Worm (Caenorhabditis elegans) whole organism, L2 larva: ENCODE measurements around the gene F55A11.11.

Source experiments
- C34F6.9 ChIP-seq: fragments of 150-350 bp; optimal IDR thresholded peaks from 2 replicates; lab custom pipeline; 2014; ENCODE audit warnings: missing biosample characterization, missing genetic modification characterization
- R02D3.7 ChIP-seq: fragments of 150-350 bp; optimal IDR thresholded peaks from 2 replicates; lab custom pipeline; 2014; ENCODE audit warnings: missing biosample characterization, missing genetic modification characterization
- Y55F3AM.14 ChIP-seq: fragments of 200-800 bp; sonication (Bioruptor generic); optimal IDR thresholded peaks from 2 replicates; lab custom pipeline; 2018; ENCODE audit warnings: mild to moderate bottlenecking, missing genetic modification characterization, missing compliant biosample characterization
- ZK546.5 ChIP-seq: sonication (generic microtip); optimal IDR thresholded peaks from 2 replicates; lab custom pipeline; 2017; ENCODE audit warnings: missing biosample characterization, missing genetic modification characterization
- alr-1 ChIP-seq: fragments of 150-350 bp; optimal IDR thresholded peaks from 2 replicates; lab custom pipeline; 2014; ENCODE audit warnings: missing biosample characterization, missing genetic modification characterization
- aly-2 ChIP-seq: fragments of 150-350 bp; optimal IDR thresholded peaks from 2 replicates; lab custom pipeline; 2014; ENCODE audit warnings: missing biosample characterization, missing genetic modification characterization
- ama-1 ChIP-seq: fragments of 150-350 bp; optimal IDR thresholded peaks from 2 replicates; lab custom pipeline; 2018; ENCODE audit warnings: inconsistent platforms
- blmp-1 ChIP-seq: sonication (generic microtip); optimal IDR thresholded peaks from 2 replicates; lab custom pipeline; 2017; ENCODE audit warnings: missing genetic modification characterization, mild to moderate bottlenecking, missing compliant biosample characterization, antibody characterized with exemption, moderate library complexity; ENCODE audit not compliant: insufficient read depth
- ceh-16 ChIP-seq: fragments of 150-350 bp; optimal IDR thresholded peaks from 2 replicates; lab custom pipeline; 2014; ENCODE audit warnings: missing biosample characterization, missing genetic modification characterization
- ceh-82 ChIP-seq: fragments of 150-350 bp; optimal IDR thresholded peaks from 2 replicates; lab custom pipeline; 2014; ENCODE audit warnings: missing biosample characterization, missing genetic modification characterization
- crh-2 ChIP-seq: sonication (generic microtip); optimal IDR thresholded peaks from 2 replicates; lab custom pipeline; 2017; ENCODE audit warnings: missing biosample characterization, missing genetic modification characterization
- dmd-4 ChIP-seq: sonication (generic microtip); optimal IDR thresholded peaks from 2 replicates; lab custom pipeline; 2017; ENCODE audit warnings: missing biosample characterization, missing genetic modification characterization
- egl-27 ChIP-seq: sonication (generic microtip); optimal IDR thresholded peaks from 3 replicates; lab custom pipeline; 2017; ENCODE audit warnings: missing biosample characterization, missing genetic modification reagents, missing genetic modification characterization
- elt-1 ChIP-seq: fragments of 150-350 bp; optimal IDR thresholded peaks from 2 replicates; lab custom pipeline; 2014; ENCODE audit warnings: missing biosample characterization, missing genetic modification characterization
- elt-3 ChIP-seq: sonication (generic microtip); optimal IDR thresholded peaks from 2 replicates; lab custom pipeline; 2017; ENCODE audit warnings: missing biosample characterization, missing genetic modification characterization
- fos-1 ChIP-seq: fragments of 150-350 bp; optimal IDR thresholded peaks from 2 replicates; lab custom pipeline; 2014; ENCODE audit warnings: missing biosample characterization, missing genetic modification characterization
- gmeb-1 ChIP-seq: fragments of 150-350 bp; optimal IDR thresholded peaks from 2 replicates; lab custom pipeline; 2014; ENCODE audit warnings: missing biosample characterization, missing genetic modification characterization
- lin-11 ChIP-seq: fragments of 150-350 bp; sonication (generic microtip); optimal IDR thresholded peaks from 2 replicates; lab custom pipeline; 2014; ENCODE audit warnings: missing biosample characterization, missing genetic modification characterization, inconsistent platforms, mixed read lengths
- lin-13 ChIP-seq: fragments of 150-350 bp; optimal IDR thresholded peaks from 2 replicates; lab custom pipeline; 2014; ENCODE audit warnings: missing biosample characterization, missing genetic modification reagents, missing genetic modification characterization
- lin-39 ChIP-seq: fragments of 150-350 bp; optimal IDR thresholded peaks from 2 replicates; lab custom pipeline; 2014; ENCODE audit warnings: missing biosample characterization, missing genetic modification reagents, missing genetic modification characterization
- lsy-2 ChIP-seq, 2 experiments: fragments of 150-350 bp in 1 of 2; sonication (generic microtip) in 1 of 2; optimal IDR thresholded peaks; 2 replicates each; lab custom pipeline; 2014 to 2017; ENCODE audit warnings: missing biosample characterization in 2 of 2, missing genetic modification characterization in 2 of 2
- mab-5 ChIP-seq: fragments of 150-350 bp; optimal IDR thresholded peaks from 2 replicates; lab custom pipeline; 2014; ENCODE audit warnings: missing biosample characterization, missing genetic modification characterization
- mbf-1 ChIP-seq: sonication (generic microtip); optimal IDR thresholded peaks from 2 replicates; lab custom pipeline; 2017; ENCODE audit warnings: missing biosample characterization, missing genetic modification characterization
- mdl-1 ChIP-seq, 2 experiments: fragments of 150-350 bp in 1 of 2; sonication (generic microtip) in 1 of 2; optimal IDR thresholded peaks; 2 replicates each; lab custom pipeline; 2017; ENCODE audit warnings: missing biosample characterization in 2 of 2, missing genetic modification characterization in 2 of 2
- nhr-10 ChIP-seq: sonication (generic microtip); optimal IDR thresholded peaks from 2 replicates; lab custom pipeline; 2017; ENCODE audit warnings: missing biosample characterization, missing genetic modification characterization
- nhr-11 ChIP-seq: fragments of 150-350 bp; optimal IDR thresholded peaks from 2 replicates; lab custom pipeline; 2014; ENCODE audit warnings: missing biosample characterization, missing genetic modification characterization
- nhr-12 ChIP-seq: fragments of 150-350 bp; optimal IDR thresholded peaks from 2 replicates; lab custom pipeline; 2014; ENCODE audit warnings: missing biosample characterization, missing genetic modification characterization
- nhr-129 ChIP-seq: fragments of 150-350 bp; optimal IDR thresholded peaks from 2 replicates; lab custom pipeline; 2014; ENCODE audit warnings: missing biosample characterization, missing genetic modification characterization
- nhr-21 ChIP-seq: fragments of 150-350 bp; optimal IDR thresholded peaks from 2 replicates; lab custom pipeline; 2014; ENCODE audit warnings: missing biosample characterization, missing genetic modification characterization
- nhr-23 ChIP-seq: fragments of 150-350 bp; optimal IDR thresholded peaks from 2 replicates; lab custom pipeline; 2014; ENCODE audit warnings: missing biosample characterization, missing genetic modification reagents, missing genetic modification characterization
- nhr-25 ChIP-seq: fragments of 150-350 bp; sonication (generic microtip); optimal IDR thresholded peaks from 3 replicates; lab custom pipeline; 2014; ENCODE audit warnings: missing biosample characterization, missing genetic modification characterization
- peb-1 ChIP-seq: fragments of 150-350 bp; optimal IDR thresholded peaks from 2 replicates; lab custom pipeline; 2014; ENCODE audit warnings: missing biosample characterization, missing genetic modification characterization
- sem-4 ChIP-seq: fragments of 150-350 bp; optimal IDR thresholded peaks from 2 replicates; lab custom pipeline; 2014; ENCODE audit warnings: missing biosample characterization, missing genetic modification reagents, missing genetic modification characterization
- sma-3 ChIP-seq: sonication (generic microtip); optimal IDR thresholded peaks from 2 replicates; lab custom pipeline; 2016; ENCODE audit warnings: missing genetic modification reagents, missing genetic modification characterization, missing compliant biosample characterization
- sma-9 ChIP-seq, 2 experiments: fragments of 150-350 bp in 1 of 2; sonication (generic microtip) in 1 of 2; optimal IDR thresholded peaks; 2 replicates each; lab custom pipeline; 2014 to 2016; ENCODE audit warnings: missing genetic modification characterization in 2 of 2, mild to moderate bottlenecking in 1 of 2, missing biosample characterization in 1 of 2, missing compliant biosample characterization in 1 of 2, missing genetic modification reagents in 1 of 2, moderate library complexity in 1 of 2
- snpc-4 ChIP-seq: fragments of 150-350 bp; optimal IDR thresholded peaks from 2 replicates; lab custom pipeline; 2014; ENCODE audit warnings: missing biosample characterization, missing genetic modification characterization
- unc-39 ChIP-seq: fragments of 150-350 bp; optimal IDR thresholded peaks from 2 replicates; lab custom pipeline; 2014; ENCODE audit warnings: missing biosample characterization, missing genetic modification characterization
- unc-55 ChIP-seq: fragments of 150-350 bp; sonication (generic microtip); optimal IDR thresholded peaks from 3 replicates; lab custom pipeline; 2014; ENCODE audit warnings: missing biosample characterization, missing genetic modification reagents, missing genetic modification characterization
- unc-62 ChIP-seq: fragments of 150-350 bp; optimal IDR thresholded peaks from 2 replicates; lab custom pipeline; 2014; ENCODE audit warnings: missing biosample characterization, missing genetic modification reagents, missing genetic modification characterization
- zag-1 ChIP-seq: fragments of 150-350 bp; optimal IDR thresholded peaks from 2 replicates; lab custom pipeline; 2014; ENCODE audit warnings: missing biosample characterization, missing genetic modification characterization
- ztf-1 ChIP-seq: fragments of 200-800 bp; sonication (Bioruptor generic); conservative IDR thresholded peaks from 2 replicates; pipeline ENCODE4 v1.3.6; 2022; ENCODE audit warnings: missing genetic modification characterization, missing compliant biosample characterization
- ztf-11 ChIP-seq: sonication (generic microtip); optimal IDR thresholded peaks from 2 replicates; lab custom pipeline; 2017; ENCODE audit warnings: missing biosample characterization, missing genetic modification characterization
- ztf-4 ChIP-seq: fragments of 150-350 bp; optimal IDR thresholded peaks from 2 replicates; lab custom pipeline; 2014; ENCODE audit warnings: missing biosample characterization, missing genetic modification characterization

F55A11.11 gene

ce11 chrV:11818786-11819185, 35.8 kb downstream of the F55A11.11 start:
- TF ChIP-seq sma-9 (GFP tag; optimal IDR thresholded peaks at IDR 0.05; lab: Kevin White, UChicago), result no peak
- TF ChIP-seq sma-9 (tag; optimal IDR thresholded peaks at IDR 0.05; lab: Kevin White, UChicago), result no peak
- no peak for TF ChIP-seq nhr-12
- no peak for TF ChIP-seq nhr-10 (tag; lab: Kevin White, UChicago)
- no peak for TF ChIP-seq nhr-23
- no peak for TF ChIP-seq C34F6.9 (tag; lab: Kevin White, UChicago)
- TF ChIP-seq elt-1, result no peak
- no peak for TF ChIP-seq mdl-1 (tag; optimal IDR thresholded peaks at IDR 0.05; lab: Kevin White, UChicago)
- no peak for TF ChIP-seq sem-4 (tag; lab: Kevin White, UChicago)
- TF ChIP-seq ztf-1 (GFP tag; lab: Robert Waterston, UW), result no peak
- no peak for TF ChIP-seq zag-1 (tag; lab: Kevin White, UChicago)
- TF ChIP-seq fos-1 (tag; lab: Kevin White, UChicago), result no peak
- TF ChIP-seq nhr-11, result no peak
- TF ChIP-seq ama-1, result no peak
- TF ChIP-seq lin-39 (tag; lab: Kevin White, UChicago), result no peak
- no peak for TF ChIP-seq dmd-4 (tag; lab: Kevin White, UChicago)
- no peak for TF ChIP-seq ceh-16 (tag; lab: Kevin White, UChicago)
- no peak for TF ChIP-seq elt-3 (tag; lab: Kevin White, UChicago)
- TF ChIP-seq Y55F3AM.14 (GFP tag; lab: Kevin White, UChicago), result no peak
- TF ChIP-seq ZK546.5, result no peak
- TF ChIP-seq, all 48 proteins: peak for 0

ce11 chrV:11819451-11819850, 36.5 kb downstream of the F55A11.11 start:
- TF ChIP-seq lsy-2 (tag; optimal IDR thresholded peaks at IDR 0.05; lab: Kevin White, UChicago) (no peak), ceh-16 (tag; lab: Kevin White, UChicago) (no peak), alr-1 (tag; lab: Kevin White, UChicago) (no peak), ama-1 (no peak), sma-3 (GFP tag; lab: Kevin White, UChicago) (no peak), C34F6.9 (tag; lab: Kevin White, UChicago) (no peak), ztf-11 (no peak), aly-2 (tag; lab: Kevin White, UChicago) (no peak), unc-55 (GFP tag; lab: Kevin White, UChicago) (no peak), gmeb-1 (tag; lab: Kevin White, UChicago) (no peak), R02D3.7 (tag; lab: Kevin White, UChicago) (no peak), crh-2 (tag; lab: Kevin White, UChicago) (no peak), unc-62 (GFP tag; lab: Kevin White, UChicago) (no peak), nhr-23 (no peak), fos-1 (tag; lab: Kevin White, UChicago) (no peak)

- TF ChIP-seq dmd-4 (tag; lab: Kevin White, UChicago), result no peak
- TF ChIP-seq nhr-10 (tag; lab: Kevin White, UChicago), result no peak
- no peak for TF ChIP-seq nhr-12
- no peak for TF ChIP-seq ceh-16 (tag; lab: Kevin White, UChicago)
- TF ChIP-seq ama-1, result peak; percentile 53
- TF ChIP-seq sma-9 (GFP tag; optimal IDR thresholded peaks at IDR 0.05; lab: Kevin White, UChicago), result peak; percentile 47
- TF ChIP-seq sma-9 (tag; optimal IDR thresholded peaks at IDR 0.05; lab: Kevin White, UChicago), result no peak
- TF ChIP-seq gmeb-1 (tag; lab: Kevin White, UChicago), result no peak
- TF ChIP-seq nhr-129 (tag; lab: Kevin White, UChicago), result no peak
- peak; percentile 65 for TF ChIP-seq fos-1 (tag; lab: Kevin White, UChicago)
- TF ChIP-seq, all 48 proteins: peak for 3
Observed at ce11 chrV:11820551-11820950, 37.6 kb downstream of the F55A11.11 start.

ce11 chrV:11822461-11822939, 39.6 kb downstream of the F55A11.11 start, which contains the start of gene pyc-1:
Gene pyc-1, minus strand, starts transcription at chrV:11822529.
- TF ChIP-seq mbf-1 (tag; lab: Kevin White, UChicago), result no peak
- no peak for TF ChIP-seq elt-1
- no peak for TF ChIP-seq Y55F3AM.14 (GFP tag; lab: Kevin White, UChicago)
- TF ChIP-seq ztf-11, result no peak
- TF ChIP-seq nhr-23, result no peak
- TF ChIP-seq ztf-4 (tag; lab: Kevin White, UChicago), result peak; percentile 80
- peak; percentile 76 for TF ChIP-seq lin-13 (GFP tag; lab: Kevin White, UChicago)
- TF ChIP-seq nhr-21 (tag; lab: Kevin White, UChicago), result peak; percentile 25
- no peak for TF ChIP-seq mab-5 (tag; lab: Kevin White, UChicago)
- no peak for TF ChIP-seq aly-2 (tag; lab: Kevin White, UChicago)
- TF ChIP-seq R02D3.7 (tag; lab: Kevin White, UChicago), result no peak
- TF ChIP-seq nhr-25 (tag; lab: Kevin White, UChicago), result peak; percentile 59
- no peak for TF ChIP-seq lin-39 (tag; lab: Kevin White, UChicago)
- TF ChIP-seq ceh-16 (tag; lab: Kevin White, UChicago), result no peak
- no peak for TF ChIP-seq ztf-1 (GFP tag; lab: Robert Waterston, UW)
- peak; percentile 37 for TF ChIP-seq sma-3 (GFP tag; lab: Kevin White, UChicago)
- TF ChIP-seq ceh-82 (tag; lab: Kevin White, UChicago), result no peak
- TF ChIP-seq peb-1, result no peak
- no peak for TF ChIP-seq lin-11
- TF ChIP-seq crh-2 (tag; lab: Kevin White, UChicago), result peak; percentile 82
- TF ChIP-seq lsy-2 (tag; optimal IDR thresholded peaks at IDR 0.05; lab: Kevin White, UChicago), result peak in 1 of 2 experiments; percentile 62
- TF ChIP-seq egl-27 (tag; lab: Kevin White, UChicago), result no peak
- no peak for TF ChIP-seq unc-39 (tag; lab: Kevin White, UChicago)
- no peak for TF ChIP-seq unc-62 (GFP tag; lab: Kevin White, UChicago)
- TF ChIP-seq snpc-4 (tag; lab: Kevin White, UChicago), result no peak
- TF ChIP-seq blmp-1 (tag; lab: Kevin White, UChicago), result no peak
- peak; percentile 40 for TF ChIP-seq sma-9 (GFP tag; optimal IDR thresholded peaks at IDR 0.05; lab: Kevin White, UChicago)
- no peak for TF ChIP-seq sma-9 (tag; optimal IDR thresholded peaks at IDR 0.05; lab: Kevin White, UChicago)
- no peak for TF ChIP-seq dmd-4 (tag; lab: Kevin White, UChicago)
- TF ChIP-seq nhr-129 (tag; lab: Kevin White, UChicago), result peak; percentile 85
- TF ChIP-seq gmeb-1 (tag; lab: Kevin White, UChicago), result peak; percentile 57
- TF ChIP-seq unc-55 (GFP tag; lab: Kevin White, UChicago), result no peak
